Worm (Caenorhabditis elegans) whole organism, early embryonic: Measurements from ENCODE around the gene cyp-35C1.

Experiments used
- B0310.2 ChIP-seq: sonication (generic microtip); optimal IDR thresholded peaks from 2 replicates; lab custom pipeline; 2016; ENCODE audit warnings: mild to moderate bottlenecking, missing genetic modification characterization, missing compliant biosample characterization
- F13C5.2 ChIP-seq: sonication (generic microtip); optimal IDR thresholded peaks from 2 replicates; lab custom pipeline; 2017; ENCODE audit warnings: mild to moderate bottlenecking, missing genetic modification characterization, inconsistent platforms, missing compliant biosample characterization
- aly-1 ChIP-seq: sonication (generic microtip); optimal IDR thresholded peaks from 2 replicates; lab custom pipeline; 2016; ENCODE audit warnings: missing genetic modification characterization, missing compliant biosample characterization
- ama-1 ChIP-seq: fragments of 150-350 bp; optimal IDR thresholded peaks from 2 replicates; lab custom pipeline; 2014
- ceh-13 ChIP-seq: fragments of 200-800 bp; sonication (Bioruptor generic); optimal IDR thresholded peaks from 2 replicates; lab custom pipeline; 2018; ENCODE audit warnings: mild to moderate bottlenecking, missing genetic modification characterization, missing compliant biosample characterization
- ceh-36 ChIP-seq: sonication (generic microtip); optimal IDR thresholded peaks from 2 replicates; lab custom pipeline; 2016; ENCODE audit warnings: missing genetic modification characterization, inconsistent platforms, missing compliant biosample characterization
- ets-7 ChIP-seq: sonication (generic microtip); optimal IDR thresholded peaks from 2 replicates; lab custom pipeline; 2016; ENCODE audit warnings: missing genotype, missing genetic modification characterization, missing compliant biosample characterization
- flt-1 ChIP-seq: fragments of 200-800 bp; sonication (Bioruptor generic); IDR thresholded peaks from 2 replicates; pipeline ENCODE4 v1.3.6; 2022; ENCODE audit warnings: missing genetic modification characterization, missing compliant biosample characterization
- hmbx-1 ChIP-seq: sonication (generic microtip); optimal IDR thresholded peaks from 2 replicates; lab custom pipeline; 2016; ENCODE audit warnings: mild to moderate bottlenecking, missing genetic modification characterization, missing compliant biosample characterization
- hmg-4 ChIP-seq: fragments of 200-800 bp; sonication (Bioruptor generic); optimal IDR thresholded peaks from 2 replicates; lab custom pipeline; 2018; ENCODE audit warnings: mild to moderate bottlenecking, missing genetic modification characterization, missing compliant biosample characterization
- hnd-1 ChIP-seq: sonication (generic microtip); optimal IDR thresholded peaks from 2 replicates; lab custom pipeline; 2016; ENCODE audit warnings: missing genetic modification characterization, missing compliant biosample characterization
- pes-1 ChIP-seq: fragments of 200-800 bp; sonication (Bioruptor generic); IDR thresholded peaks from 2 replicates; pipeline ENCODE4 v1.3.6; 2022; ENCODE audit warnings: missing genetic modification reagents, missing genetic modification characterization, missing compliant biosample characterization
- scrt-1 ChIP-seq: fragments of 200-800 bp; sonication (Bioruptor generic); IDR thresholded peaks from 2 replicates; pipeline ENCODE4 v1.3.6; 2022; ENCODE audit warnings: missing genetic modification characterization, missing compliant biosample characterization
- sea-1 ChIP-seq: fragments of 200-800 bp; sonication (Bioruptor generic); conservative IDR thresholded peaks from 2 replicates; pipeline ENCODE4 v1.3.6; 2022; ENCODE audit warnings: missing genetic modification characterization, missing compliant biosample characterization
- tbx-11 ChIP-seq: fragments of 200-800 bp; sonication (Bioruptor generic); IDR thresholded peaks from 2 replicates; pipeline ENCODE4 v1.3.6; 2022; ENCODE audit warnings: missing genetic modification characterization, missing compliant biosample characterization
- tbx-37 ChIP-seq: fragments of 200-800 bp; sonication (Bioruptor generic); conservative IDR thresholded peaks from 2 replicates; pipeline ENCODE4 v1.3.6; 2022; ENCODE audit warnings: missing genetic modification reagents, missing genetic modification characterization, missing compliant biosample characterization
- tra-4 ChIP-seq: sonication (generic microtip); optimal IDR thresholded peaks from 2 replicates; lab custom pipeline; 2017; ENCODE audit warnings: missing genetic modification characterization, missing compliant biosample characterization

Gene cyp-35C1

DNA sequence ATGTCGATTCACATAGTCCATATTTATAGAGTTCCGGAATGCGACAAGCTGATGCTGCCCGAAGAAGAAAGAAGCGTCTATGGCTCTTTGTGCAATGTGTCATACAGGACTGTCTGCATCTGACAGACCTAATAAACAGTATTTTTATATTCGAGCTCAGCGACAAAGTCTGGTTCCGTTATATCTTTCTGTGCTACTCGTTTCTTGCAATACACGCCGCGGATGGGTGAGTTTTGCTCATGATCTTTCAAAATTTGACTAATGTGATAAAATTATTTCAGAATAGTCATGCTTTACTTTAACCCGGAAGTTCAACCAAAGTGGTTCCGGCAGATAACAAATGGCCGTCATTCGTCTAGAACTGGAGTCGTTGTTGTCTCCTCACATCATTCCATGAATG lies 34.6 kb downstream of the cyp-35C1 start:
- TF ChIP-seq B0310.2 (tag; lab: Kevin White, UChicago) (no peak), ama-1 (lab: Kevin White, UChicago) (no peak), flt-1 (GFP tag; lab: Robert Waterston, UW) (no peak), pes-1 (GFP tag; lab: Robert Waterston, UW) (no peak), hmg-4 (GFP tag; lab: Kevin White, UChicago) (no peak), ceh-36 (tag; lab: Kevin White, UChicago) (no peak), tbx-37 (no peak), tbx-11 (GFP tag; lab: Robert Waterston, UW) (no peak), F13C5.2 (no peak), hmbx-1 (no peak), hnd-1 (tag; lab: Kevin White, UChicago) (no peak), tra-4 (no peak), scrt-1 (GFP tag; lab: Robert Waterston, UW) (no peak), ets-7 (tag; lab: Kevin White, UChicago) (no peak), sea-1 (GFP tag; lab: Robert Waterston, UW) (no peak), ceh-13 (GFP tag; lab: Kevin White, UChicago) (no peak)

DNA sequence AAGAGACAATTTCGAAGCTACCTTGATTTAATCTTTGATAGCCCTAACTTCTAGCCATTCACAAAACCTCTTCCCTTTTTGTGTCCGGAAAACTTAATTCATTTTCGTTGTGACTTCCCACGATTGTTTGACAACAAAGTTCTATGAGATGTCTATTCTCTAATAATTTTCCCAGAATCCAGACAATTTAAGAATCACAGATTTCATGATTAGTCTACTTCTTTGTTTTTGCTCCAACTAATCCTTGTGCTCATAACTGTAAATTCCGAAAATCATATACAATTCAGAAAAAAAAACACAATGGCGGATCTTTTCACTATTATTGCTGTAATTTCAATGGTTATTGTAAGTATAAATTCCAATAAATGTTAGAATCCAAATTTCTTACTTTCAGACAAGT lies 35.8 kb downstream of the cyp-35C1 start, which contains the start of gene srx-137:
Gene srx-137, plus strand, starts transcription at position 301 of the 400 bp plus-strand sequence.
- TF ChIP-seq hmbx-1: no peak

DNA sequence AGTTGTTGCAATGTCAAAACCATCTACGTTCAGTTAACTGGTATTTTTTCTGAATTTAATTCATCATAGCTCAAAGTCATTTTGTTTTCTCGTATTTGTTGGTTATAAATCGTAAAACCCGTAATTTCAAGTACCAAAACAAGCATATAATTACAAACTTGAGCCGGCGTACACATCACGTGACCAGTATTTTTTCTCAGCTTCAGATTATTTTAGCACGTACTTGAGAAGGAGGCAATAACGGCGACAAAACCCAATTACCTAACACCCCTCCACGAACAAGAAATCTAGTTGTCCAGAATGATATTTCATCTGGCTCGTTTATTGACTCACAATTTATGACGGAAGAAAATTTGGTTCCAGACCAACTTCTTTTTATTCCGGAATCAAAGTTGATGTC lies 39.4 kb downstream of the cyp-35C1 start, which contains the start of gene srx-135:
Gene srx-135, plus strand, starts transcription at position 301 of the 400 bp plus-strand sequence.
- no peak for TF ChIP-seq tra-4
- no peak for TF ChIP-seq tbx-37
- no peak for TF ChIP-seq F13C5.2
- no peak for TF ChIP-seq tbx-11 (GFP tag; lab: Robert Waterston, UW)
- TF ChIP-seq pes-1 (GFP tag; lab: Robert Waterston, UW): no peak
- no peak for TF ChIP-seq hnd-1 (tag; lab: Kevin White, UChicago)
- TF ChIP-seq aly-1 (tag; lab: Kevin White, UChicago): no peak
- no peak for TF ChIP-seq ceh-36 (tag; lab: Kevin White, UChicago)
- no peak for TF ChIP-seq ceh-13 (GFP tag; lab: Kevin White, UChicago)
- no peak for TF ChIP-seq sea-1 (GFP tag; lab: Robert Waterston, UW)
- TF ChIP-seq hmbx-1: no peak
- no peak for TF ChIP-seq scrt-1 (GFP tag; lab: Robert Waterston, UW)
- no peak for TF ChIP-seq hmg-4 (GFP tag; lab: Kevin White, UChicago)
- no peak for TF ChIP-seq ama-1 (lab: Kevin White, UChicago)
- TF ChIP-seq flt-1 (GFP tag; lab: Robert Waterston, UW): no peak
- TF ChIP-seq B0310.2 (tag; lab: Kevin White, UChicago): no peak

DNA sequence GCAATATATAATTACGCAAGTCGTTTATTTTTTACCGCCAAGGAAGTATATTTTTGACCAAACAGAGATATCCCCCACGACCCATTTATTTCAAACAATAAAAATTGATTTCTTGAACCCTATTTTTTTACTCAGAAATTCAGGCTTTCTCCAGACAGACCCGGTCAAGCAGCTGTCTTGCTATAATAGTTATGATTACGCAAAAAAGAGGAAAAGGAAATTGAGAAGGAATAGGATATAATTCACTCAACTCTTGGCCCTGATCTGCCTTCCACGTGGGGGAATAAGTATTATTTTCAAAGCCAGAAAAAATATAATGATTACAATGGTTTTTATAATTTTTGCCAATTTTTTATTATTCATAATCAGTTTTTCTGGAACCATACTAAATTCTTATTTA lies 41.2 kb downstream of the cyp-35C1 start, which contains the start of gene srx-136:
Gene srx-136, plus strand, starts transcription at position 301 of the 400 bp plus-strand sequence.
- TF ChIP-seq ama-1 (lab: Kevin White, UChicago) (no peak), hnd-1 (tag; lab: Kevin White, UChicago) (no peak), ceh-36 (tag; lab: Kevin White, UChicago) (no peak), hmbx-1 (no peak)

DNA sequence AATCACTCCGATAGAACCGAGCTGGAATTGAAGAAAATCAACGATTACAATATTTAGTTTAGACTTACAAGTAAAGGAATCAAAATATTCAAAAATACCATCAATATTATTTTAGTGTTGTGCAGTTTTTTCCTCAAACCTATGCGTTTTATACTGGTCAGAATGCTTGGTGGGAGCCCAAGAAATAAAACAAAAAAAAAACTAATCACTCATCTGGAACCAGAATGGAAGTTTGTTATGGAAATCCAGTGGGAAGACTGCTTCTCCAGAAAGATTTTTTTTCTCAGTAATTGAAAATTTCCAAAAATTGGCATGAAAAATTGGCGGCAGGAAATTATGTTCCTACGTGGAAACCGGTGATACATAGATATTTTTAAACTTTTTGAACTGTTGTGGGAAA lies 41.9 kb downstream of the cyp-35C1 start, which contains the start of gene srx-134:
Gene srx-134, minus strand, starts transcription at position 101 of the 400 bp plus-strand sequence.
- TF ChIP-seq pes-1 (GFP tag; lab: Robert Waterston, UW): no peak
- no peak for TF ChIP-seq tbx-37
- no peak for TF ChIP-seq sea-1 (GFP tag; lab: Robert Waterston, UW)
- no peak for TF ChIP-seq B0310.2 (tag; lab: Kevin White, UChicago)
- TF ChIP-seq F13C5.2: no peak
- TF ChIP-seq tbx-11 (GFP tag; lab: Robert Waterston, UW): no peak
- no peak for TF ChIP-seq hmbx-1
- TF ChIP-seq ama-1 (lab: Kevin White, UChicago): no peak
- no peak for TF ChIP-seq ceh-13 (GFP tag; lab: Kevin White, UChicago)
- TF ChIP-seq aly-1 (tag; lab: Kevin White, UChicago): no peak
- TF ChIP-seq scrt-1 (GFP tag; lab: Robert Waterston, UW): no peak
- no peak for TF ChIP-seq tra-4
- TF ChIP-seq hnd-1 (tag; lab: Kevin White, UChicago): no peak
- TF ChIP-seq hmg-4 (GFP tag; lab: Kevin White, UChicago): no peak
- no peak for TF ChIP-seq ets-7 (tag; lab: Kevin White, UChicago)
- TF ChIP-seq flt-1 (GFP tag; lab: Robert Waterston, UW): no peak

DNA sequence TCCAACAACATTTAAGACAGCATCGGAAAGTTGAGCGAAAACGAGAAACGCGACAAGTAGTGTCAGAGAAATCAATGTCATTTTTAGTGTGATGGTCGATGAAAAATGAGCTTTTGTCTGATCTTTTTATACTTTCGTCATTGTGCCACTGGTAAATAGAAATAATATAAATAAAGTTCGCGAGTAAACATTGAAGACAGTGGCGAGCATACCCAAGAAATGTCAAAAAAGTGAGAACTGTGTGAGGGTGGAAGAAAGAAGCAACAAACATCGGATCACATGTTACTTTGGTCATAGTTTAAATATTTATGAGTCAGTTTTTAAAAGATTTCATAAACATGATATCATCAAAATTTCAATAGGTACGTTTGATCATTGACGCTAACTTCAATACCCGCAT lies 44.0 kb downstream of the cyp-35C1 start, which contains the start of gene ttr-21:
Gene ttr-21, minus strand, starts transcription at position 100 of the 400 bp plus-strand sequence.
- TF ChIP-seq ets-7 (tag; lab: Kevin White, UChicago): no peak
- no peak for TF ChIP-seq sea-1 (GFP tag; lab: Robert Waterston, UW)

DNA sequence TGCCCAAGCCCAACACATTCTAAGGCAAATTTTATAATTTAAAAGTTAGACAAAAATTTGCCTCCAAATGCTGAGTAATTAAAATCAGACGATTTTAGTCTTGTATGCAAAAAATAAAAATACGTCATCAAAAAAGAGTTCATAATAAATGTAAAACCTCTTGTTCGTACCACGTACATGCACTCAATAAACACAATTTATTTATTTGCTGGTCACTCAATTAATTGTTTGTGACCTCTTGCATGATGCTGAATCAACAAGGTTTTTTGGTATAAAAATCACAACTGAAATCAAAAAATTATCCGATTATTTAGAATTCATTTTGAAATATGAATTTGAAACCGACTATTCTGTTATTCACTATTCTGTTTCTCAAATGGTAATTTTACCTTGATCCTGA lies 48.1 kb downstream of the cyp-35C1 start, which contains the start of gene hpx-2:
Gene hpx-2, plus strand, starts transcription at position 301 of the 400 bp plus-strand sequence.
- TF ChIP-seq ama-1 (lab: Kevin White, UChicago): no peak
- TF ChIP-seq hmg-4 (GFP tag; lab: Kevin White, UChicago): no peak
- TF ChIP-seq F13C5.2: no peak
- TF ChIP-seq B0310.2 (tag; lab: Kevin White, UChicago): no peak
- TF ChIP-seq aly-1 (tag; lab: Kevin White, UChicago): no peak
- TF ChIP-seq ets-7 (tag; lab: Kevin White, UChicago): no peak
- no peak for TF ChIP-seq tbx-37
- no peak for TF ChIP-seq tra-4
- no peak for TF ChIP-seq ceh-13 (GFP tag; lab: Kevin White, UChicago)
- TF ChIP-seq scrt-1 (GFP tag; lab: Robert Waterston, UW): no peak
- no peak for TF ChIP-seq pes-1 (GFP tag; lab: Robert Waterston, UW)
- no peak for TF ChIP-seq flt-1 (GFP tag; lab: Robert Waterston, UW)
- no peak for TF ChIP-seq hnd-1 (tag; lab: Kevin White, UChicago)

DNA sequence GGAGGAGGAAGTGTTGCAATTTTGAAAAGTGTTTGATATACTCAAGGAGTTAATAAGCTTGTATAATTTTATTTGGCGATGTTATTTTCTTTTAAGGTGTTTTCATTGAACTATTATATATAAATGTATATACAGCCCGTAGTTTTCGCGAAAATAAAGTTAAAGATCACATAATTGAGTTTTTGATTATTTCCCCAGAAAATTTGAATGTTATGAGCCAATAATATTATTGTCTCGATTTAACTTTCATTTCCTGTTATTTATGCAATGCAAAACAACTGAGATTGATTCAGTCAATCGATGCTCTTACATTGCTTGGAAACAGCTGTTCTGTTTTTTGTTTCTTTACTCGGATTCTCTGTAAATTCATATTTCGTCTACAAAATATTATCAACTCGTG lies 49.9 kb downstream of the cyp-35C1 start, which contains the start of gene srx-133:
Gene srx-133, plus strand, starts transcription at position 301 of the 400 bp plus-strand sequence.
- TF ChIP-seq ceh-36 (tag; lab: Kevin White, UChicago) (no peak), scrt-1 (GFP tag; lab: Robert Waterston, UW) (no peak), hmg-4 (GFP tag; lab: Kevin White, UChicago) (no peak), flt-1 (GFP tag; lab: Robert Waterston, UW) (no peak), tbx-11 (GFP tag; lab: Robert Waterston, UW) (no peak), ama-1 (lab: Kevin White, UChicago) (no peak), hnd-1 (tag; lab: Kevin White, UChicago) (no peak), ceh-13 (GFP tag; lab: Kevin White, UChicago) (no peak), ets-7 (tag; lab: Kevin White, UChicago) (no peak), sea-1 (GFP tag; lab: Robert Waterston, UW) (no peak), tra-4 (no peak)
